Worm (Caenorhabditis elegans): ENCODE data around the gene F17C11.12.

DNA sequence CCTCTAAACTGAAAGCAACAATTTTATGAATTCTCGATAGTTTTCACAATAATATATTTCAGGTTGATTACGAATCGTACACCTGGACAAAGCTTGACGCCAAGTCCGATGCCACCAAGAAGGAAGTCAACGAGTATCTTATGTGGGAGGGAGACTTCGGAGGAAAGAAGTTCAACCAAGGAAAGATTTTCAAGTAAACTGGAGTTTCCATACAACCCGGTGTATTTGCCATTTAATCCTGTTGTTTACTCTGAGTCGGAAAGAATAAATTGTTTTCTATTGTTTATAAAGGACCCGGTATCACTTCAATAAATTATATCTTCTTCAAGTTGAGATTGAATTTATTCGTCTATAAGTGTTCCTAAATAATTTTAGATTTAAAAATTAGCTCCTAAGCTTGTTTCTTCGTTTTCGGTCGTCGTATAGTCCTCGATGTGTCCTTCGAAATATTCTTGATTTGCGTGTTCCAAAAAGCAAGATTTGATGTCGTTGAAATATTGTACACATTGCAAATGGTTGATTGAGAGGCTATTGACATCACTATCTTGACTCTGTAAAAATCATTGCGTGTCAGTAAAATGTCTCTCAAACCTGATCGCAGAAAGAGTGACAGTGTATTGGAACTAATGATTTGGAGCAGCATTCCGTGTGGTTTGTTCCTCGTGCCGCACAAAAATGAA lies 31.0 kb upstream of the F17C11.12 start:
- TF ChIP-seq med-1 (GFP tag; optimal IDR thresholded peaks at IDR 0.05; ENCODE audit: insufficient read depth) (no peak), cog-1 (tag; optimal IDR thresholded peaks at IDR 0.05) (no peak), flt-1 (GFP tag; IDR thresholded peaks at IDR 0.05) (no peak)

Measured in whole organism, midembryonic.